Worm (Caenorhabditis elegans): Measurements from ENCODE around the gene sra-1.

Gene sra-1

DNA sequence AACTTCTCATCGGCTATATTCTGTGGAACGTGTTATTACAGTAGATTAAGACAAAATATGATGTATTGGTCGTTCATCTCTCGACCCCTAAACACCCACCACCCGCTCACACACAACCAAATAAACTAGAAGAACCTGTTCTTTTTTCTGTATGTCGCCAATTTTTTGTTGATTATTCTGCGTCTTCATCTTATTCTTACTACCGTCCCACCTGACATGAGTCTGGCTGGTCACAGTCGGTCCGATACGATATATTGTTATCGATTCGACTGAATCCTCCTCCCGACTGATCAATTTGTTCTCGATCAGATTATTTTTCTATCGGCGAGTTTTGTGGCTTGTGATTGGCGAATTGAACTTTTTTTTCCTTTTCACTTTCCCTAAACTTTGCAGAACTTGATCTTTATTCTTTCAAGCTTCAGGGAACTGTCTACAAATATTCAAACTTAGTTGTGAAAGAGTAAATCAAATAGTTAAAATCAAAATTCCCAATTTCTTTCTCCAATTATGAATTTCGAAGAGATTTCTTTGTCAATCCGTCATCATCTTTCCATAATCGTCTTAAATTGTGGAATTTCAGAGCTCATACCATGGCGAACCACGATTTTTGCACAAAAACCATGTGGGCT lies 33.6 kb upstream of the sra-1 start, which contains the start of gene F35H8.2:
Gene F35H8.2, plus strand, starts transcription at position 579 of the 629 bp plus-strand sequence.
- TF ChIP-seq hlh-1 (tag; optimal IDR thresholded peaks at IDR 0.05): no peak
- TF ChIP-seq M03D4.4 (tag; optimal IDR thresholded peaks at IDR 0.05): no peak
- no peak for TF ChIP-seq bed-3 (GFP tag; optimal IDR thresholded peaks at IDR 0.05)
- no peak for TF ChIP-seq ham-2 (GFP tag; optimal IDR thresholded peaks at IDR 0.05)
- no peak for TF ChIP-seq unc-39 (tag; optimal IDR thresholded peaks at IDR 0.05)
- TF ChIP-seq unc-120 (tag; optimal IDR thresholded peaks at IDR 0.05; ENCODE audit: poor library complexity, severe bottlenecking): no peak
- TF ChIP-seq nhr-2 (tag; optimal IDR thresholded peaks at IDR 0.05): no peak
- TF ChIP-seq zip-8 (tag; optimal IDR thresholded peaks at IDR 0.05): no peak
- no peak for TF ChIP-seq elt-3 (tag; optimal IDR thresholded peaks at IDR 0.05)

- no peak for TF ChIP-seq lsy-2 (tag; optimal IDR thresholded peaks at IDR 0.05)
- TF ChIP-seq unc-120 (tag; optimal IDR thresholded peaks at IDR 0.05; ENCODE audit: poor library complexity, severe bottlenecking): no peak
- no peak for TF ChIP-seq snpc-4 (tag; optimal IDR thresholded peaks at IDR 0.05)
- TF ChIP-seq elt-3 (tag; optimal IDR thresholded peaks at IDR 0.05): no peak
- no peak for TF ChIP-seq blmp-1 (tag; optimal IDR thresholded peaks at IDR 0.05)
- TF ChIP-seq cnd-1 (tag; optimal IDR thresholded peaks at IDR 0.05): no peak
- TF ChIP-seq lin-32 (GFP tag; optimal IDR thresholded peaks at IDR 0.05): no peak
Observed at ce11 chrII:9553179-9553578, 31.7 kb upstream of the sra-1 start, which contains the start of gene F35H8.1. TSS of gene F35H8.1 (minus strand) at chrII:9553279.

ce11 chrII:9551536-9551935 lies 30.1 kb upstream of the sra-1 start, which contains the start of gene F35H8.12:
TSS of gene F35H8.12 (plus strand) at chrII:9551836.
- no peak for TF ChIP-seq ztf-11 (tag; optimal IDR thresholded peaks at IDR 0.05)

- no peak for TF ChIP-seq pha-4 (tag; optimal IDR thresholded peaks at IDR 0.05)
- no peak for TF ChIP-seq tbx-8 (GFP tag; optimal IDR thresholded peaks at IDR 0.05)
- TF ChIP-seq ces-1 (GFP tag; optimal IDR thresholded peaks at IDR 0.05): no peak
- no peak for TF ChIP-seq ztf-11 (tag; optimal IDR thresholded peaks at IDR 0.05)
- TF ChIP-seq ceh-39 (tag; optimal IDR thresholded peaks at IDR 0.05): no peak
- no peak for TF ChIP-seq ham-2 (GFP tag; optimal IDR thresholded peaks at IDR 0.05)
- no peak for TF ChIP-seq lsy-2 (tag; optimal IDR thresholded peaks at IDR 0.05)
- no peak for TF ChIP-seq nhr-28 (tag; optimal IDR thresholded peaks at IDR 0.05)
- no peak for TF ChIP-seq M03D4.4 (tag; optimal IDR thresholded peaks at IDR 0.05)
- TF ChIP-seq lin-13 (tag; optimal IDR thresholded peaks at IDR 0.05): no peak
- no peak for TF ChIP-seq sptf-1 (tag; optimal IDR thresholded peaks at IDR 0.05)
- TF ChIP-seq sem-2 (GFP tag; optimal IDR thresholded peaks at IDR 0.05): no peak
- no peak for TF ChIP-seq elt-3 (tag; optimal IDR thresholded peaks at IDR 0.05)
- TF ChIP-seq mep-1 (tag; optimal IDR thresholded peaks at IDR 0.05): no peak
- TF ChIP-seq unc-120 (tag; optimal IDR thresholded peaks at IDR 0.05; ENCODE audit: poor library complexity, severe bottlenecking): no peak
- TF ChIP-seq mab-5 (tag; optimal IDR thresholded peaks at IDR 0.05): no peak
- TF ChIP-seq elt-1 (tag; optimal IDR thresholded peaks at IDR 0.05; ENCODE audit: borderline replicate concordance, insufficient read depth): no peak
- no peak for TF ChIP-seq cnd-1 (tag; optimal IDR thresholded peaks at IDR 0.05)
Observed at ce11 chrII:9550718-9551117, 29.2 kb upstream of the sra-1 start, which contains the start of gene sra-6. TSS of gene sra-6 (minus strand) at chrII:9550818.

ce11 chrII:9544386-9544785 lies 22.9 kb upstream of the sra-1 start, which contains the start of gene sra-7:
TSS of gene sra-7 (plus strand) at chrII:9544686.
- TF ChIP-seq ces-1 (GFP tag; optimal IDR thresholded peaks at IDR 0.05) (no peak), nhr-12 (tag; optimal IDR thresholded peaks at IDR 0.05) (no peak), tbx-8 (GFP tag; optimal IDR thresholded peaks at IDR 0.05) (no peak), pha-4 (tag; optimal IDR thresholded peaks at IDR 0.05) (no peak), ztf-11 (tag; optimal IDR thresholded peaks at IDR 0.05) (no peak), flh-1 (GFP tag; optimal IDR thresholded peaks at IDR 0.05) (no peak), ceh-43 (GFP tag; optimal IDR thresholded peaks at IDR 0.05) (no peak)

DNA sequence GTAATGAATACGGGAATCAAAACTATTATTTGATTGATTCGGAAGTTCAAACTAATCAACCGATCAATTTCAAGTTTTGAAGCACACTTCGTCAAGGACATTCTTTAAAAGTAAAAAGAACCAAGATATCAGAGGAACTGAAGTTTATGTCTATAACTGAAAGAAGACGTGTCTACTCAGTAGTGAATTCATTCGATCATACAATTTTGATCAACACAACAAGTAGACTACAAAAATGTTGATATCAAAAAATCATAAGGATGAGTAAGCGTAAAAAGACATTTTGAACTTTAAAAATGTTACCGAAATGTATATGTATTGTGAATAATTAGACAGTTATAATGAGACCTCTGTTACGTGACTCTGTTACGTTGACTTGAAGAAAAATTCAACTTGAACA lies 21.3 kb upstream of the sra-1 start, which contains the start of gene sra-4:
Gene sra-4, minus strand, starts transcription at position 101 of the 400 bp plus-strand sequence.
- TF ChIP-seq sptf-1 (tag; optimal IDR thresholded peaks at IDR 0.05) (no peak), bed-3 (GFP tag; optimal IDR thresholded peaks at IDR 0.05) (no peak), elt-1 (tag; optimal IDR thresholded peaks at IDR 0.05; ENCODE audit: borderline replicate concordance, insufficient read depth) (no peak), ceh-83 (GFP tag; optimal IDR thresholded peaks at IDR 0.05) (no peak), unc-120 (tag; optimal IDR thresholded peaks at IDR 0.05; ENCODE audit: poor library complexity, severe bottlenecking) (no peak), mls-2 (tag; optimal IDR thresholded peaks at IDR 0.05) (no peak), nhr-12 (tag; optimal IDR thresholded peaks at IDR 0.05) (no peak), drap-1 (GFP tag; optimal IDR thresholded peaks at IDR 0.05) (no peak), ham-2 (GFP tag; optimal IDR thresholded peaks at IDR 0.05) (no peak), ztf-11 (tag; optimal IDR thresholded peaks at IDR 0.05) (no peak), ceh-39 (tag; optimal IDR thresholded peaks at IDR 0.05) (no peak), ceh-43 (GFP tag; optimal IDR thresholded peaks at IDR 0.05) (no peak), snpc-4 (tag; optimal IDR thresholded peaks at IDR 0.05) (no peak), unc-62 (GFP tag; optimal IDR thresholded peaks at IDR 0.05) (no peak), tbx-8 (GFP tag; optimal IDR thresholded peaks at IDR 0.05) (no peak)

All from whole organism, mixed stage, embryonic.